Worm (Caenorhabditis elegans): ENCODE measurements around the gene prkl-1.
A peak's percentile ranks its signal among the peaks of the same experiment; 100 is the strongest.

prkl-1 gene

ce11 chrIV:7023858-7024257, 37.1 kb upstream of the prkl-1 start, which contains the start of gene adah-1 (continued):
- TF ChIP-seq ctbp-1 (GFP tag; IDR thresholded peaks at IDR 0.05): no peak
- no peak for TF ChIP-seq aly-2 (tag; optimal IDR thresholded peaks at IDR 0.05)
- TF ChIP-seq arid-1 (GFP tag; conservative IDR thresholded peaks at IDR 0.05): no peak
- TF ChIP-seq ZK546.5 (tag; optimal IDR thresholded peaks at IDR 0.05): no peak
- TF ChIP-seq nhr-237 (tag; optimal IDR thresholded peaks at IDR 0.05): no peak
- TF ChIP-seq aha-1 (tag): peak; percentile 65
- TF ChIP-seq nhr-102 (tag; optimal IDR thresholded peaks at IDR 0.05): no peak
- TF ChIP-seq lir-3 (tag; optimal IDR thresholded peaks at IDR 0.05): no peak
- no peak for TF ChIP-seq nhr-76 (tag; optimal IDR thresholded peaks at IDR 0.05)
- TF ChIP-seq nhr-25 (tag; optimal IDR thresholded peaks at IDR 0.05; ENCODE audit: borderline replicate concordance, insufficient read depth): no peak
- no peak for TF ChIP-seq F10B5.3 (tag; optimal IDR thresholded peaks at IDR 0.05)
- peak; percentile 33 for TF ChIP-seq nhr-28 (tag; optimal IDR thresholded peaks at IDR 0.05)
- no peak for TF ChIP-seq ceh-32 (tag; optimal IDR thresholded peaks at IDR 0.05; ENCODE audit: poor library complexity)
- TF ChIP-seq nhr-42 (GFP tag; IDR thresholded peaks at IDR 0.05): no peak

ce11 chrIV:7023004-7023403, 36.3 kb upstream of the prkl-1 start:
- TF ChIP-seq mxl-2 (GFP tag; conservative IDR thresholded peaks at IDR 0.05): no peak
- TF ChIP-seq lin-13 (GFP tag; optimal IDR thresholded peaks at IDR 0.05): no peak
- TF ChIP-seq nhr-11 (tag; optimal IDR thresholded peaks at IDR 0.05): peak; percentile 39
- TF ChIP-seq mep-1 (tag; optimal IDR thresholded peaks at IDR 0.05): peak; percentile 71
- TF ChIP-seq hlh-11 (tag; optimal IDR thresholded peaks at IDR 0.05): peak; percentile 79
- peak; percentile 60 for TF ChIP-seq mes-2 (tag; optimal IDR thresholded peaks at IDR 0.05; ENCODE audit: poor library complexity, severe bottlenecking)
- TF ChIP-seq ztf-7 (tag; optimal IDR thresholded peaks at IDR 0.05): peak; percentile 17
- peak; percentile 76 for TF ChIP-seq nhr-6 (tag; optimal IDR thresholded peaks at IDR 0.05)
- peak; percentile 45 for TF ChIP-seq nhr-28 (tag; optimal IDR thresholded peaks at IDR 0.05)
- no peak for TF ChIP-seq nhr-41 (GFP tag; IDR thresholded peaks at IDR 0.05)
- no peak for TF ChIP-seq unc-130 (GFP tag; optimal IDR thresholded peaks at IDR 0.05)
- TF ChIP-seq dmd-6 (GFP tag; IDR thresholded peaks at IDR 0.05): peak; percentile 19; the same call in 1 of the 2 replicates
- peak; percentile 28 for TF ChIP-seq dpl-1 (GFP tag; optimal IDR thresholded peaks at IDR 0.05)
- TF ChIP-seq duxl-1 (tag; optimal IDR thresholded peaks at IDR 0.05; ENCODE audit: poor library complexity): peak; percentile 44
- no peak for TF ChIP-seq fos-1 (tag; optimal IDR thresholded peaks at IDR 0.05)
- TF ChIP-seq zag-1 (tag; optimal IDR thresholded peaks at IDR 0.05): no peak
- TF ChIP-seq D1046.2 (GFP tag; IDR thresholded peaks at IDR 0.05): no peak
- TF ChIP-seq hmg-1.1 (GFP tag; IDR thresholded peaks at IDR 0.05): peak; percentile 57; the same call in 1 of the 2 replicates
- TF ChIP-seq Y75B8A.6 (GFP tag; IDR thresholded peaks at IDR 0.05): no peak
- no peak for TF ChIP-seq pqm-1 (tag; optimal IDR thresholded peaks at IDR 0.05)
- peak; percentile 34 for TF ChIP-seq rbr-2 (tag; optimal IDR thresholded peaks at IDR 0.05)
- peak; percentile 42; the same call in 1 of the 2 replicates for TF ChIP-seq tra-1 (GFP tag; IDR thresholded peaks at IDR 0.05)
- no peak for TF ChIP-seq lin-1 (GFP tag; IDR thresholded peaks at IDR 0.05)
- TF ChIP-seq mdt-29 (GFP tag; IDR thresholded peaks at IDR 0.05): no peak
- peak; percentile 14 for TF ChIP-seq mxl-3 (GFP tag; optimal IDR thresholded peaks at IDR 0.05)
- TF ChIP-seq lsy-2 (tag; optimal IDR thresholded peaks at IDR 0.05): peak in 1 of 2 experiments; percentile 78
- no peak for TF ChIP-seq ceh-62 (tag; optimal IDR thresholded peaks at IDR 0.05)
- TF ChIP-seq aha-1 (tag): no peak
- peak; percentile 13 to 74 for TF ChIP-seq mdl-1 (tag; optimal IDR thresholded peaks at IDR 0.05)
- no peak for TF ChIP-seq daf-16 (GFP tag; optimal IDR thresholded peaks at IDR 0.05)
- peak; percentile 10 for TF ChIP-seq daf-16 (tag; optimal IDR thresholded peaks at IDR 0.05)
- TF ChIP-seq pha-4 (GFP tag; IDR thresholded peaks at IDR 0.05): no peak
- TF ChIP-seq pha-4 (tag; optimal IDR thresholded peaks at IDR 0.05): peak; percentile 8
- TF ChIP-seq tag-97 (GFP tag; IDR thresholded peaks at IDR 0.05): no peak
- TF ChIP-seq hlh-30 (tag; optimal IDR thresholded peaks at IDR 0.05; ENCODE audit: insufficient read depth): peak; percentile 98
- TF ChIP-seq nhr-111 (GFP tag; optimal IDR thresholded peaks at IDR 0.05): no peak
- peak; percentile 50 for TF ChIP-seq dve-1 (tag; optimal IDR thresholded peaks at IDR 0.05; ENCODE audit: insufficient read depth)
